Fruit fly (Drosophila melanogaster): ENCODE measurements around the gene ncd.

DNA sequence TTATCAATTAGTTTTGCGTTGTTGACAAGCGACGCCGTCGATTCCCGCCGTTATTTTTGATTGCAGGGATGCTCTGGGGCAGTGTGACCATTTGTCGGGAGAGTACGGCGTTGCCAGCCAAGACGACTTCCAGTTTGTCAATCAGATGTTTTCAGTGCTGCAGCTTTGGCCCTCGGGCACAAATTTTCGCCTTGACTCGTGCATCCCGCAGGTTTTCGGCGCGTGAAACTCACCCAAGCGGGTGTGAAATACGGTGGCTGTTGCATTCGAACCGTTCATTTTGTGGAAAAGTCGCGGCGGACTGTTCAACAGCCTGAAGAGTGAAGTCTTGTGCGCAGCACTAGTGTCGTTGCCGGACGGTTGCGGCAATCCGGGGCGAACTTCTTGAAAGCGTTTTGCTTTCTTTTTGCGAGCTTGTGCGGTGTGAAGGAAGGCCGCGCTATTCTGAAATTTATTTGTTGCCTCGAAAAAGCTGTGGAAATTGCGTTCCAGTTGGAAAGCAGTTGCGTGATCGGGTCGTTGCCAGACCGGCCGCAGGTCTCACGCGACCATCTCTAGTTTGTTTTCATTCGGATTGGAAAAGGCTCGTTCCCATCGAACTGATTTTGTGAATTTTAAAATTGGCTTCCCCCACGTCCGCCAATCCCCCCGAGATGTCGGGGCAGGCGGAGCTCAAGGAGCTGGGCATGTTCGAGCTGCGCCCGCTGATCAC lies at the start of gene ncd, which contains the start of gene ca:
- TF ChIP-seq GATAd (GFP tag; optimal IDR thresholded peaks at IDR 0.05) (no peak), dsf (GFP tag; optimal IDR thresholded peaks at IDR 0.05; ENCODE audit: borderline replicate concordance) (no peak), woc (GFP tag; optimal IDR thresholded peaks at IDR 0.05) (no peak), sage (GFP tag; optimal IDR thresholded peaks at IDR 0.05) (no peak), CG9705 (GFP tag; optimal IDR thresholded peaks at IDR 0.05) (no peak), CG32264 (GFP tag; optimal IDR thresholded peaks at IDR 0.05) (no peak), usp (GFP tag; optimal IDR thresholded peaks at IDR 0.05) (no peak), Sp1 (GFP tag; optimal IDR thresholded peaks at IDR 0.05) (no peak), psq (GFP tag; optimal IDR thresholded peaks at IDR 0.05) (no peak), Hnf4 (GFP tag; optimal IDR thresholded peaks at IDR 0.05) (no peak), OdsH (GFP tag; optimal IDR thresholded peaks at IDR 0.05) (no peak)

Measured in whole organism, wandering third instar larva.